Worm (Caenorhabditis elegans): ENCODE data around the gene F55C9.6.
A peak's percentile ranks its signal among the peaks of the same experiment; 100 is the strongest.
"Not testable (repeated sequence)": the region's sequence is repeated elsewhere in the genome, so short reads cannot be mapped to it uniquely, and the experiment has no call there.

F55C9.6 gene

DNA sequence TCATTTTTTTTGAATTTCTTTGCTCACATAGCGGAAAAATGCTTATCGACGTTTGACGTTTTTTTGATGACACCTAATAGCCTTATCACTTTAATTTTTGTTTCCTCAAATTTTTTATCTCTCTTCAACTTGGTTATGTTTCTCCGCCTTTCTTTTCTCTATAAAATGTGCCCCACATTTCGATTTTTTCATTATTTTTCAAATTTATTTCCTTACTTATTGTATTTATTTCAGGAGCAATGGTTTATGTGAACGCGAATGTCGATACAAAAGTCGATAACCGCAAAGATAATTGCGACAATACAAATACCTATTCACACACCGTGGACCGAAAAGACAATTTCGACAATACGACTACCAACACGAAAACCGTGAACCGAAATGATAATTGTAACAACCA is 23.8 kb upstream of the F55C9.6 start, which contains the start of gene sdz-6:
Gene sdz-6, plus strand, starts transcription at position 229 of the 400 bp plus-strand sequence.
- TF ChIP-seq lin-13 (GFP tag; optimal IDR thresholded peaks at IDR 0.05) (no peak), mxl-2 (GFP tag; conservative IDR thresholded peaks at IDR 0.05) (no peak), unc-62 (GFP tag; optimal IDR thresholded peaks at IDR 0.05 in 1 of 2) (peak in 1 of 2 experiments; percentile 95), unc-62 (tag; optimal IDR thresholded peaks at IDR 0.05) (no peak), dmd-6 (GFP tag; IDR thresholded peaks at IDR 0.05) (peak; percentile 8; the same call in 1 of the 2 replicates), zfp-3 (GFP tag; conservative IDR thresholded peaks at IDR 0.05) (no peak)

DNA sequence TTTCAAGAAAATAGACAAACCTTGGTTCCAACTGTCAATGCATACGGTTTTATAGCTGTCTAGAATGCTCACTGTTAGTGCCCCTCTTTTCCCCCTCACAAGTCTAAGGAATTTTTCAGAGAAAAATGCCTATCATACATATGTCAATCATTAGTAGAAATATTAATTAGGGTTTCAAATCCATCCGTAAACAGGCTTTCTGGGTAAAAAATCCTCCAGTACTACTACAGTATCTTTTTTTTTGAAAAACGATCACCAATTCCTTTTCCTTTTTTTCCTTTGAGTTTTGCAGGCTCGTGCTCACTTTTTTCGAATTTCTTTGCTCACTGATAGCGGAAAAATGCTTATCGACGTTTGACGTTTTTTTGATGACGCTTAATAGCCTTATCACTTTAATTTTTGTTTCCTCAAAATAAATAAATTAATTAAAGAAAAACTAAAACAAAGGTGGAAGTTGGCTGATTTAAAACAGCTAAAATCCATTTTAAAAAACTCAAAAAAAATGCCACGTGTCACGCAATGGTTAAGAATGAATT is 22.9 kb upstream of the F55C9.6 start, which contains the start of gene C43D7.7:
Gene C43D7.7, minus strand, starts transcription at position 51 of the 536 bp plus-strand sequence.
- TF ChIP-seq attf-4 (tag; optimal IDR thresholded peaks at IDR 0.05): no peak
- TF ChIP-seq lin-38 (GFP tag; IDR thresholded peaks at IDR 0.05): no peak
- no peak for TF ChIP-seq ZK337.2 (GFP tag; IDR thresholded peaks at IDR 0.05)
- no peak for TF ChIP-seq mxl-2 (GFP tag; conservative IDR thresholded peaks at IDR 0.05)
- TF ChIP-seq mdl-1 (tag; optimal IDR thresholded peaks at IDR 0.05): no peak
- no peak for TF ChIP-seq F26F4.8 (GFP tag; conservative IDR thresholded peaks at IDR 0.05)
- peak; percentile 42; the same call in 1 of the 2 replicates for TF ChIP-seq dmd-6 (GFP tag; IDR thresholded peaks at IDR 0.05)
- no peak for TF ChIP-seq ceh-20 (GFP tag; IDR thresholded peaks at IDR 0.05)
- TF ChIP-seq Y75B8A.6 (GFP tag; IDR thresholded peaks at IDR 0.05): no peak
- TF ChIP-seq aly-2 (tag; optimal IDR thresholded peaks at IDR 0.05): no peak
- no peak for TF ChIP-seq duxl-1 (tag; optimal IDR thresholded peaks at IDR 0.05; ENCODE audit: poor library complexity)
- no peak for TF ChIP-seq zip-11 (GFP tag; IDR thresholded peaks at IDR 0.05)
- TF ChIP-seq nhr-102 (tag; optimal IDR thresholded peaks at IDR 0.05): no peak
- TF ChIP-seq pqm-1 (tag; optimal IDR thresholded peaks at IDR 0.05): peak; percentile 40

DNA sequence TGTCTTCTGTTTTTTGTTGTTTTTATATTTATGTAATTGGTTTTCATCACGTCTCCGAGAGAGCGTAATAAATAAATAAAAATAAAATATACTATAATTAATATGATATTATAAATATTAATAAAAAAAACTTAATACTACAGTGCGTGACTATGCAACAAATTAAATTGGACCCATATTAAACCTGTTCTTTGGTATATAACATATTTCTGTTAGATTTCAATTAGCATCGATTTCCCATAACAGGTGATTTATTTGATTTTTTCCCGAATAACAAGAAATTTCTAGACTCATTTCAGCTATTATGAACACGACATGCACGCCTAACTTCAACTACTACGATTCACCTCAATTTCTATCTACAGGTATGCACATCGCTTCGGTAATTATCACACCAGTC is 20.4 kb upstream of the F55C9.6 start, which contains the start of gene srh-208:
Gene srh-208, plus strand, starts transcription at position 301 of the 400 bp plus-strand sequence.
- TF ChIP-seq unc-62 (GFP tag; optimal IDR thresholded peaks at IDR 0.05 in 1 of 2); unc-62 (tag; optimal IDR thresholded peaks at IDR 0.05); snpc-1.2 (GFP tag; IDR thresholded peaks at IDR 0.05); mxl-2 (GFP tag; conservative IDR thresholded peaks at IDR 0.05): not testable (repeated sequence)

DNA sequence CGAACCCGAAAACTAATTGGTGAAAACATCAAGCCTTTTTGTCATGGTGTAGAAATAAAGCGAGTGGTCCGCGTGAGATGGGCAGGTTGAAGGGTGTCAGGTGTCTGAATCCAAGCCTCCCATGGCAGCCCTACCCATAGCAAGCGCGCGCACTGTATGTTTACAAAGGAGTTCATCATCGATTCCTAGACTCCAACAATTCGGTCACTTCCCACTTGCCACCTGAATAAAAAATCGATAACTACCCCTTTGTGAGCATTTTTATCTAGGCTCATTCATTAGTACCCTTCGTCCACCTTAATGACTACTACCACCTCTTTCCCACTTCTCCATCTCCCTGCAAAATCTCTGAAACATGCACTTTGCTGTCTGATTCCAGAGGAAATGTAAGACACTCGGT is 16.4 kb upstream of the F55C9.6 start, which contains the start of gene fbxb-64:
Gene fbxb-64, plus strand, starts transcription at position 301 of the 400 bp plus-strand sequence.
- TF ChIP-seq ces-1 (GFP tag; optimal IDR thresholded peaks at IDR 0.05) (no peak), duxl-1 (tag; optimal IDR thresholded peaks at IDR 0.05; ENCODE audit: poor library complexity) (no peak), dve-1 (tag; optimal IDR thresholded peaks at IDR 0.05; ENCODE audit: insufficient read depth) (no peak), skn-1 (tag; optimal IDR thresholded peaks at IDR 0.05) (no peak), pha-4 (GFP tag; IDR thresholded peaks at IDR 0.05) (no peak), pha-4 (tag; optimal IDR thresholded peaks at IDR 0.05) (no peak), F10B5.3 (tag; optimal IDR thresholded peaks at IDR 0.05) (no peak), dmd-6 (GFP tag; IDR thresholded peaks at IDR 0.05) (no peak), fos-1 (tag; optimal IDR thresholded peaks at IDR 0.05) (no peak), zip-11 (GFP tag; IDR thresholded peaks at IDR 0.05) (no peak), nhr-111 (GFP tag; optimal IDR thresholded peaks at IDR 0.05) (no peak), mdt-29 (GFP tag; IDR thresholded peaks at IDR 0.05) (no peak), vab-7 (GFP tag; IDR thresholded peaks at IDR 0.05) (no peak), zfp-2 (tag; optimal IDR thresholded peaks at IDR 0.05) (no peak), D1046.2 (GFP tag; IDR thresholded peaks at IDR 0.05) (no peak), tag-97 (GFP tag; IDR thresholded peaks at IDR 0.05) (no peak), Y105C5A.15 (GFP tag; IDR thresholded peaks at IDR 0.05) (no peak), madf-5 (GFP tag; IDR thresholded peaks at IDR 0.05) (no peak), mdl-1 (tag; optimal IDR thresholded peaks at IDR 0.05) (no peak), daf-8 (GFP tag; IDR thresholded peaks at IDR 0.05) (no peak)

All from whole organism, L4 larva.